Worm (Caenorhabditis elegans) whole organism, L4 larva: ENCODE measurements around the gene ipla-6.

Source experiments
- D1046.2 ChIP-seq: fragments of 200-800 bp; sonication (Bioruptor generic); IDR thresholded peaks from 2 replicates; pipeline ENCODE4 v1.3.6; 2022; ENCODE audit warnings: missing genetic modification characterization, missing compliant biosample characterization
- F26F4.8 ChIP-seq: fragments of 200-800 bp; sonication (Bioruptor generic); conservative IDR thresholded peaks from 2 replicates; pipeline ENCODE4 v1.3.6; 2022; ENCODE audit warnings: missing genetic modification characterization, missing compliant biosample characterization
- R02D3.7 ChIP-seq: fragments of 150-350 bp; sonication (generic microtip); optimal IDR thresholded peaks from 3 replicates; lab custom pipeline; 2014; ENCODE audit warnings: missing biosample characterization, missing genetic modification characterization
- T20F7.1 ChIP-seq: fragments of 200-800 bp; sonication (Bioruptor generic); optimal IDR thresholded peaks from 2 replicates; lab custom pipeline; 2018; ENCODE audit warnings: mild to moderate bottlenecking, missing genetic modification characterization, missing compliant biosample characterization
- Y105C5A.15 ChIP-seq: fragments of 200-800 bp; sonication (Bioruptor generic); IDR thresholded peaks from 2 replicates; pipeline ENCODE4 v1.3.6; 2022; ENCODE audit warnings: missing genetic modification characterization, missing compliant biosample characterization
- Y48G9A.11 ChIP-seq: fragments of 200-800 bp; sonication (Bioruptor generic); IDR thresholded peaks from 2 replicates; pipeline ENCODE4 v1.3.6; 2022; ENCODE audit warnings: missing genetic modification reagents, missing genetic modification characterization, missing compliant biosample characterization
- Y75B8A.6 ChIP-seq: fragments of 200-800 bp; sonication (Bioruptor generic); IDR thresholded peaks from 2 replicates; pipeline ENCODE4 v1.3.6; 2022; ENCODE audit warnings: missing genetic modification reagents, missing genetic modification characterization, missing compliant biosample characterization
- aha-1 ChIP-seq: fragments of 150-350 bp; peaks from one replicate; lab custom pipeline; 2014; ENCODE audit warnings: missing biosample characterization, missing genetic modification characterization
- ama-1 ChIP-seq: fragments of 150-350 bp; optimal IDR thresholded peaks from 2 replicates; lab custom pipeline; 2014; ENCODE audit warnings: inconsistent platforms, mixed read lengths
- ceh-20 ChIP-seq: fragments of 200-800 bp; sonication (Bioruptor generic); IDR thresholded peaks from 2 replicates; pipeline ENCODE4 v1.3.6; 2022; ENCODE audit warnings: missing genetic modification reagents, missing genetic modification characterization, missing compliant biosample characterization
- cey-2 ChIP-seq: sonication (generic microtip); optimal IDR thresholded peaks from 3 replicates; lab custom pipeline; 2017; ENCODE audit warnings: missing genetic modification characterization, mild to moderate bottlenecking, missing compliant biosample characterization, antibody characterized with exemption, borderline replicate concordance; ENCODE audit not compliant: insufficient read depth
- daf-12 ChIP-seq: fragments of 150-350 bp; optimal IDR thresholded peaks from 2 replicates; lab custom pipeline; 2014; ENCODE audit warnings: missing biosample characterization, missing genetic modification reagents, missing genetic modification characterization
- daf-16 ChIP-seq, 3 experiments: sonication (generic microtip); optimal IDR thresholded peaks; 2 replicates each; lab custom pipeline; 2016 to 2017; ENCODE audit warnings: missing genetic modification characterization in 3 of 3, missing genetic modification reagents in 3 of 3, mild to moderate bottlenecking in 2 of 3, missing compliant biosample characterization in 2 of 3, missing biosample characterization in 1 of 3, moderate library complexity in 1 of 3
- dmd-6 ChIP-seq: fragments of 200-800 bp; sonication (Bioruptor generic); IDR thresholded peaks from 2 replicates; pipeline ENCODE4 v1.3.6; 2022; ENCODE audit warnings: missing genetic modification reagents, missing genetic modification characterization, missing compliant biosample characterization
- dmd-8 ChIP-seq: fragments of 200-800 bp; sonication (Bioruptor generic); IDR thresholded peaks from 2 replicates; pipeline ENCODE4 v1.3.6; 2022; ENCODE audit warnings: missing genetic modification characterization, missing compliant biosample characterization
- duxl-1 ChIP-seq: sonication (generic microtip); optimal IDR thresholded peaks from 2 replicates; lab custom pipeline; 2016; ENCODE audit warnings: mild to moderate bottlenecking, missing genetic modification characterization, moderate library complexity, missing compliant biosample characterization; ENCODE audit not compliant: poor library complexity
- dve-1 ChIP-seq: sonication (generic microtip); optimal IDR thresholded peaks from 2 replicates; lab custom pipeline; 2017; ENCODE audit warnings: antibody characterized with exemption, mild to moderate bottlenecking, missing genetic modification characterization, missing compliant biosample characterization; ENCODE audit not compliant: insufficient read depth
- fos-1 ChIP-seq: fragments of 150-350 bp; optimal IDR thresholded peaks from 2 replicates; lab custom pipeline; 2014; ENCODE audit warnings: missing biosample characterization, missing genetic modification characterization
- gei-8 ChIP-seq: fragments of 200-800 bp; sonication (Bioruptor generic); optimal IDR thresholded peaks from 2 replicates; lab custom pipeline; 2018; ENCODE audit warnings: mild to moderate bottlenecking, missing genetic modification characterization, missing compliant biosample characterization
- hif-1 ChIP-seq, 2 experiments: sonication (generic microtip); optimal IDR thresholded peaks; 2 replicates each; lab custom pipeline; 2016 to 2017; ENCODE audit warnings: missing compliant biosample characterization in 2 of 2, missing genetic modification characterization in 2 of 2, missing genetic modification reagents in 2 of 2, missing genotype in 2 of 2, mild to moderate bottlenecking in 1 of 2
- hmg-1.1 ChIP-seq: fragments of 200-800 bp; sonication (Bioruptor generic); IDR thresholded peaks from 2 replicates; pipeline ENCODE4 v1.3.6; 2022; ENCODE audit warnings: missing genetic modification reagents, missing genetic modification characterization, missing compliant biosample characterization
- jun-1 ChIP-seq: fragments of 150-350 bp; optimal IDR thresholded peaks from 2 replicates; lab custom pipeline; 2014; ENCODE audit warnings: missing biosample characterization, missing genetic modification reagents, missing genetic modification characterization
- lim-7 ChIP-seq: fragments of 200-800 bp; sonication (Bioruptor generic); IDR thresholded peaks from 2 replicates; pipeline ENCODE4 v1.3.6; 2022; ENCODE audit warnings: missing genetic modification characterization, missing compliant biosample characterization
- lin-1 ChIP-seq: fragments of 200-800 bp; sonication (Bioruptor generic); IDR thresholded peaks from 2 replicates; pipeline ENCODE4 v1.3.6; 2022; ENCODE audit warnings: missing genetic modification reagents, missing genetic modification characterization, missing compliant biosample characterization
- lir-3 ChIP-seq: sonication (generic microtip); optimal IDR thresholded peaks from 2 replicates; lab custom pipeline; 2016; ENCODE audit warnings: mild to moderate bottlenecking, missing genetic modification characterization, missing compliant biosample characterization
- madf-9 ChIP-seq: fragments of 200-800 bp; sonication (Bioruptor generic); conservative IDR thresholded peaks from 2 replicates; pipeline ENCODE4 v1.3.6; 2022; ENCODE audit warnings: missing genetic modification reagents, missing genetic modification characterization, missing compliant biosample characterization
- mdl-1 ChIP-seq, 2 experiments: fragments of 150-350 bp in 1 of 2; sonication (generic microtip) in 1 of 2; optimal IDR thresholded peaks; 2 replicates each; lab custom pipeline; 2014 to 2017; ENCODE audit warnings: missing biosample characterization in 2 of 2, missing genetic modification characterization in 2 of 2
- mep-1 ChIP-seq: fragments of 150-350 bp; sonication (generic microtip); optimal IDR thresholded peaks from 3 replicates; lab custom pipeline; 2014; ENCODE audit warnings: missing biosample characterization, missing genetic modification characterization
- nhr-10 ChIP-seq: fragments of 150-350 bp; optimal IDR thresholded peaks from 2 replicates; lab custom pipeline; 2014; ENCODE audit warnings: missing biosample characterization, missing genetic modification characterization
- nhr-11 ChIP-seq: fragments of 150-350 bp; optimal IDR thresholded peaks from 2 replicates; lab custom pipeline; 2014; ENCODE audit warnings: missing biosample characterization, missing genetic modification characterization
- nhr-237 ChIP-seq: sonication (generic microtip); optimal IDR thresholded peaks from 2 replicates; lab custom pipeline; 2017; ENCODE audit warnings: missing biosample characterization, missing genetic modification characterization
- nhr-28 ChIP-seq: fragments of 150-350 bp; optimal IDR thresholded peaks from 2 replicates; lab custom pipeline; 2014; ENCODE audit warnings: missing biosample characterization, missing genetic modification characterization
- nhr-42 ChIP-seq: fragments of 200-800 bp; sonication (Bioruptor generic); IDR thresholded peaks from 2 replicates; pipeline ENCODE4 v1.3.6; 2022; ENCODE audit warnings: missing genetic modification characterization, missing compliant biosample characterization
- nhr-48 ChIP-seq: sonication (generic microtip); optimal IDR thresholded peaks from 2 replicates; lab custom pipeline; 2016; ENCODE audit warnings: mild to moderate bottlenecking, missing genetic modification characterization, missing compliant biosample characterization
- nhr-77 ChIP-seq: fragments of 150-350 bp; optimal IDR thresholded peaks from 2 replicates; lab custom pipeline; 2014; ENCODE audit warnings: missing biosample characterization, missing genetic modification characterization
- pha-4 ChIP-seq, 2 experiments: fragments of 150-350 bp in 1 of 2; fragments of 200-800 bp in 1 of 2; sonication (Bioruptor generic) in 1 of 2; IDR thresholded peaks in 1 of 2; optimal IDR thresholded peaks in 1 of 2; 2 replicates each; pipeline versions ENCODE4 v1.3.6 to Lab custom; 2014 to 2022; ENCODE audit warnings: missing genetic modification characterization in 2 of 2, missing genetic modification reagents in 2 of 2, missing biosample characterization in 1 of 2, missing compliant biosample characterization in 1 of 2
- saeg-2 ChIP-seq: fragments of 200-800 bp; sonication (Bioruptor generic); IDR thresholded peaks from 2 replicates; pipeline ENCODE4 v1.3.6; 2022; ENCODE audit warnings: missing genetic modification reagents, missing genetic modification characterization, missing compliant biosample characterization
- set-16 ChIP-seq: fragments of 200-800 bp; sonication (Bioruptor generic); IDR thresholded peaks from 2 replicates; pipeline ENCODE4 v1.3.6; 2022; ENCODE audit warnings: missing genetic modification reagents, missing genetic modification characterization, missing compliant biosample characterization
- snpc-1.2 ChIP-seq: fragments of 200-800 bp; sonication (Bioruptor generic); IDR thresholded peaks from 2 replicates; pipeline ENCODE4 v1.3.6; 2022; ENCODE audit warnings: missing genetic modification reagents, missing genetic modification characterization, missing compliant biosample characterization
- spr-3 ChIP-seq: fragments of 200-800 bp; sonication (Bioruptor generic); optimal IDR thresholded peaks from 2 replicates; lab custom pipeline; 2018; ENCODE audit warnings: mild to moderate bottlenecking, missing genetic modification characterization, missing compliant biosample characterization
- tag-97 ChIP-seq: fragments of 200-800 bp; sonication (Bioruptor generic); IDR thresholded peaks from 2 replicates; pipeline ENCODE4 v1.3.6; 2022; ENCODE audit warnings: missing genetic modification characterization, missing compliant biosample characterization
- unc-62 ChIP-seq, 3 experiments: fragments of 150-350 bp in 1 of 3; sonication (generic microtip); optimal IDR thresholded peaks in 2 of 3; peaks in 1 of 3; 1 replicate in 1 of 3; 2 replicates in 2 of 3; lab custom pipeline; 2014 to 2017; ENCODE audit warnings: missing biosample characterization in 3 of 3, missing genetic modification characterization in 3 of 3, missing genetic modification reagents in 3 of 3, missing genotype in 1 of 3
- zag-1 ChIP-seq: fragments of 150-350 bp; optimal IDR thresholded peaks from 2 replicates; lab custom pipeline; 2014; ENCODE audit warnings: missing biosample characterization, missing genetic modification characterization
- zfp-2 ChIP-seq: sonication (generic microtip); optimal IDR thresholded peaks from 2 replicates; lab custom pipeline; 2016; ENCODE audit warnings: mild to moderate bottlenecking, missing genetic modification characterization, missing compliant biosample characterization
- ztf-11 ChIP-seq: fragments of 150-350 bp; optimal IDR thresholded peaks from 2 replicates; lab custom pipeline; 2014; ENCODE audit warnings: missing biosample characterization, missing genetic modification characterization

Gene ipla-6

ce11 chrIV:6333915-6334314 lies 3.5 kb upstream of the ipla-6 start, which contains the start of gene blos-2:
blos-2 (plus strand) TSS chrIV:6334215.
- TF ChIP-seq dve-1 (tag; lab: Kevin White, UChicago), result no peak
- TF ChIP-seq spr-3 (GFP tag; lab: Kevin White, UChicago), result no peak
- TF ChIP-seq cey-2 (tag; lab: Kevin White, UChicago), result no peak
- TF ChIP-seq ama-1, result no peak
- no peak for TF ChIP-seq nhr-11
- no peak for TF ChIP-seq tag-97 (GFP tag; lab: Robert Waterston, UW)

- no peak for TF ChIP-seq pha-4 (GFP tag; IDR thresholded peaks at IDR 0.05; lab: Robert Waterston, UW)
- peak; percentile 24 for TF ChIP-seq pha-4 (tag; optimal IDR thresholded peaks at IDR 0.05; lab: Kevin White, UChicago)
- TF ChIP-seq daf-16 (GFP tag; optimal IDR thresholded peaks at IDR 0.05; lab: Kevin White, UChicago), result no peak
- no peak for TF ChIP-seq daf-16 (tag; optimal IDR thresholded peaks at IDR 0.05; lab: Kevin White, UChicago)
- no peak for TF ChIP-seq tag-97 (GFP tag; lab: Robert Waterston, UW)
- TF ChIP-seq nhr-237 (tag; lab: Kevin White, UChicago), result no peak
- no peak for TF ChIP-seq hif-1 (tag; optimal IDR thresholded peaks at IDR 0.05; lab: Kevin White, UChicago)
- no peak for TF ChIP-seq saeg-2 (GFP tag; lab: Robert Waterston, UW)
- TF ChIP-seq duxl-1 (tag; lab: Kevin White, UChicago), result no peak
- TF ChIP-seq mdl-1 (tag; optimal IDR thresholded peaks at IDR 0.05; lab: Kevin White, UChicago), result peak in 1 of 2 experiments; percentile 12
- peak in 1 of 2 experiments; percentile 43 for TF ChIP-seq unc-62 (GFP tag; optimal IDR thresholded peaks at IDR 0.05 in 1 of 2; lab: Kevin White, UChicago)
- no peak for TF ChIP-seq unc-62 (tag; optimal IDR thresholded peaks at IDR 0.05; lab: Kevin White, UChicago)
- TF ChIP-seq zag-1, result no peak
- no peak for TF ChIP-seq mep-1 (tag; lab: Kevin White, UChicago)
- TF ChIP-seq D1046.2 (GFP tag; lab: Robert Waterston, UW), result no peak
- no peak for TF ChIP-seq zfp-2 (tag; lab: Kevin White, UChicago)
- TF ChIP-seq gei-8 (GFP tag; lab: Kevin White, UChicago), result no peak
Observed at ce11 chrIV:6335908-6336307, 1.5 kb upstream of the ipla-6 start, which contains the start of gene mif-4. mif-4 (minus strand) TSS chrIV:6335994.

DNA sequence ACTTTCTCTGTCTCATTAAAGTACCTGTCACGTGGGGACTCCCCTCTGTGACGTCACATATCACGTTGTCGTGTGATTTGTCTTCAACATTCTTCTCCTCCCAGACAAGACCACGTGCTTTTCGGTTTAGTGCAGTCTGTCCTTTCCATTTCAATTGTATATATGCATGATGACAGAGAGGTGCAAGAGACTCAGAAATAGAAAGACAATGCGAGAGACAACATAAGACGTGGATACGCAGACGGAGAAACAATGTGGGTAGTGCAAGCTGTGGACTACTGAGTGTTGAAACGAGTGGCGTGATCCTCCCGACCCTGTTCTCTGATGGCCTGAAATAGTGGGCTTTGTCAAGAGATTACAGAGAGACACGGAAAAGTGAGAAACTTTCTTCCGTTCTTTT lies 705 bp upstream of the ipla-6 start:
- TF ChIP-seq set-16 (GFP tag; lab: Robert Waterston, UW) (peak; percentile 59), ztf-11 (no peak), lir-3 (no peak), D1046.2 (GFP tag; lab: Robert Waterston, UW) (no peak), madf-9 (GFP tag; lab: Robert Waterston, UW) (0 out of 2 replicates have a peak, but pooled peaks have one; percentile 44), dmd-6 (GFP tag; lab: Robert Waterston, UW) (peak; percentile 99), T20F7.1 (GFP tag; lab: Kevin White, UChicago) (peak; percentile 88), dmd-8 (GFP tag; lab: Robert Waterston, UW) (no peak), nhr-77 (tag; lab: Kevin White, UChicago) (no peak), jun-1 (peak; percentile 47), gei-8 (GFP tag; lab: Kevin White, UChicago) (peak; percentile 95), R02D3.7 (tag; lab: Kevin White, UChicago) (no peak), daf-16 (GFP tag; optimal IDR thresholded peaks at IDR 0.05; lab: Kevin White, UChicago) (peak; percentile 62 to 79), daf-16 (tag; optimal IDR thresholded peaks at IDR 0.05; lab: Kevin White, UChicago) (peak; percentile 89), fos-1 (tag; lab: Kevin White, UChicago) (peak; percentile 14), nhr-48 (tag; lab: Kevin White, UChicago) (peak; percentile 99), F26F4.8 (GFP tag; lab: Robert Waterston, UW) (no peak), nhr-28 (tag; lab: Kevin White, UChicago) (peak; percentile 89), lin-1 (peak; percentile 92), Y105C5A.15 (no peak), daf-12 (no peak), snpc-1.2 (GFP tag; lab: Robert Waterston, UW) (0 out of 2 replicates have a peak, but pooled peaks have one; percentile 38), ceh-20 (GFP tag; lab: Robert Waterston, UW) (peak; percentile 97), Y48G9A.11 (GFP tag; lab: Robert Waterston, UW) (no peak), aha-1 (peak; percentile 99), zag-1 (no peak), nhr-11 (peak; percentile 84), nhr-10 (tag; lab: Kevin White, UChicago) (peak; percentile 38), lim-7 (no peak), Y75B8A.6 (GFP tag; lab: Robert Waterston, UW) (peak; percentile 52; the same call in 1 of the 2 replicates), hmg-1.1 (GFP tag; lab: Robert Waterston, UW) (peak; percentile 85), nhr-42 (peak; percentile 80; the same call in 1 of the 2 replicates)
